Worm (Caenorhabditis elegans) whole organism, dauer: ENCODE measurements around the gene F09F9.5.

Experiments
- unc-62 ChIP-seq: sonication (generic microtip); optimal IDR thresholded peaks from 2 replicates; lab custom pipeline; 2017; ENCODE audit warnings: missing biosample characterization, missing genetic modification reagents, missing genetic modification characterization

The F09F9.5 gene

ce11 chrX:4120935-4121334 is 3.2 kb downstream of the F09F9.5 start, which contains the start of gene F09F9.3:
F09F9.3 (minus strand) TSS chrX:4121035.
- TF ChIP-seq unc-62: no peak

ce11 chrX:4123368-4123767 is 5.6 kb downstream of the F09F9.5 start:
- TF ChIP-seq unc-62: no peak

DNA sequence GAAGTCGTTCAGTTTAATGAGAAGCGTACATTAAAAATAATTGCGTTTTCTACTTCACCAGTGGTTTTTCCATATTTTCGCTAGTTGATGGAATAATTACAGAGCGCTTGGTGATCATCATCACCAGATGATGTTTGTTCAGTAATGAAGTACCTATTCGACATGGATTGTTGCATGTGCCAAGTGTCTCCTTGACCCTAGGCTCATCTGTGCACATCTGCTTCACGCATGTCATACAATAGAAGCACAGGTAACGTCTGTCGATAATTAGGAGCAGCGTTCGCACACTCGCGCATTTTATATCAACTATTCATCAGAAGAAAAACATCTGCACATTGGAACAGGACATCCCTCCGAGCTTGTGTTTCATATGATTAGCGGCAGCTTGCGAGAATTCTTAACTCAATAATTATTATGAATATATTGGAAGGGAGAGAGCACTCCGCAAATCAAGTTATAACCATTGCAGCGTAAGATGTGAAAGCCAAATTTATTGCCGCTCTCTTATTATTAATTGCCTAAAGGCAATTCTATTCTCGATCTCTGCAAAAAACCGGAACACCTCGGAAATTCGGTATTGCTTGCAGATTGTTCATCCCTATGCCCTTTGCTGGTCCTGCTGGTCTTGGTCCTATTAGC is 7.6 kb downstream of the F09F9.5 start:
- TF ChIP-seq unc-62: no peak

DNA sequence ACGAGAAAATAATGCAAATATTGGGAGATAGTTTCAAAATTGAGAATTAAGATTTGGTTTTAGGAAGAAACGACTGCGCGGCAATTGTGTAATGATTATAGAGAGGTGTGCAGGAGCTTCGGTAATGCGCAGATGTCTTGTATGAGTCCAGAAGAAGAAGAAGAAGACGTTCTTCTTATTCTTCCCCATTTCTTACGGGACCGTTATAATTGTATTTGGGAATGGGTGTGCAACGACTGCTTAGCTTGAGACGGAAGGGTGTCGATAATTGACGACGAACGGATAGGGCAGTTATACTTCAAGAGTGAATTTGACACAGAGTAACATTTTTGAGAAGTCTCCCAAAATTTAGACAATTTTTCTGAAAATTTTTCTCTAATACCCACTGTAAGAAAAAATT is 11.0 kb downstream of the F09F9.5 start:
- TF ChIP-seq unc-62: no peak

DNA sequence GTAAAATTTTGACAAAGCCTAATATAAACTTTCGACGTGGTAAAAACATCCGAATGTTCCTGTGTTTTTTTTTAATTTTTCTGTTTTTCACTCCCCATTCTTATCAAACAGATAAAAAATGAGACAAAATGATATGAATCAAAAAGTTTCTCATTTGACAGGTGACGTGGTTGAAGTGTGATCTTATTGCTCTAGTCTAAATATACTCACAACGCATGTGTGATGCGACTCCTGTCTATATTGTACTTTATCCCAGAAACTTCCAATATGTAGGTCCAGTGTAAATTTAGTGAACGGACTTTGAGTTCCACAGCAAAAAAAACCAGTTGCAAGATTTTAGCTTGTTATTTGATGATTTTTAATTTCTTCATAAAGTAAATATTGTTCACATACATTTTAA is 13.6 kb downstream of the F09F9.5 start:
- no peak for TF ChIP-seq unc-62

- TF ChIP-seq unc-62: no peak
These were observed 14.5 kb downstream of the F09F9.5 start for ce11 chrX:4132243-4132642.

- TF ChIP-seq unc-62: no peak
These were observed 15.7 kb downstream of the F09F9.5 start for ce11 chrX:4133378-4133777.

- no peak for TF ChIP-seq unc-62
These were observed 17.1 kb downstream of the F09F9.5 start, which contains the start of gene ZK470.2 for ce11 chrX:4134855-4135254. ZK470.2 (plus strand) TSS chrX:4135155.

ce11 chrX:4136547-4137311 is 19.0 kb downstream of the F09F9.5 start:
- TF ChIP-seq unc-62: no peak

- TF ChIP-seq unc-62: no peak
These were observed 19.9 kb downstream of the F09F9.5 start for ce11 chrX:4137452-4138164.

DNA sequence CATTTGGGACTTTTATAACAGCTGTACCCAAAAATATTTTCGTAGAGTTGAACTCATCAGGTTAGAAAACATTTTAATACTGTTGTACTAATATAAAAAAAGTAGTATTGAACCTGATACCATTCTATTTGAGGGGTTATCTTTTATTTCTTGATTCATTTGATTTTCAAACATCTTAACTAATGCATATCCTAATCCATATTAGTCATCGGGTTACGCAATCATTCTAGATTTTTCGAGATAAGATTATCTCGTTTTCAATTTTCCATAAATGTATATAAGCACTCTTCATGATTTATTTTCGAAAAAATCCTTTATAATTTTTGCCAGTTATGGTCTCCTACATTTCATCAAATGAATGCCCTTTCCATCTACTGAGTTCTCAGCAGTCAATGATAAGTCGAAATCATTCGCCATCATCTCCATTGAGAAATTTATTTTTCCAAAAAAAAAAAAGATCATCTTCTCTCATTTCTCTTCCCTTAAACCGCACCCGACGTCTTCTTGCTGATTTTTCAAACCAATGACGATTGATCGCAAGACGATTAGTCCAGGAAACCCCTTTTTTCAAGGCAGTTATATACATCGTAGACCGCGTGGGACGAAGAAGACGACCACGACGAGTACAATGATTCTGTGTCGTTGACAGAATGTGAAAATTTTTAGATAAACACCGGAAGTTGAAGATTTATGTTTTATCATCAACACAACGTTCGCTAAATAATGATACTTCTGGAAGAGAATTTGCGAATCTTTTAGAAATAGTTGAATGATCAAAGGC is 20.9 kb downstream of the F09F9.5 start:
- TF ChIP-seq unc-62: no peak

- TF ChIP-seq unc-62: no peak
These were observed 22.2 kb downstream of the F09F9.5 start, which contains the start of gene ZK470.4 for ce11 chrX:4139593-4140565. ZK470.4 (minus strand) TSS chrX:4139767.

ce11 chrX:4140755-4141417 is 23.2 kb downstream of the F09F9.5 start:
- no peak for TF ChIP-seq unc-62

DNA sequence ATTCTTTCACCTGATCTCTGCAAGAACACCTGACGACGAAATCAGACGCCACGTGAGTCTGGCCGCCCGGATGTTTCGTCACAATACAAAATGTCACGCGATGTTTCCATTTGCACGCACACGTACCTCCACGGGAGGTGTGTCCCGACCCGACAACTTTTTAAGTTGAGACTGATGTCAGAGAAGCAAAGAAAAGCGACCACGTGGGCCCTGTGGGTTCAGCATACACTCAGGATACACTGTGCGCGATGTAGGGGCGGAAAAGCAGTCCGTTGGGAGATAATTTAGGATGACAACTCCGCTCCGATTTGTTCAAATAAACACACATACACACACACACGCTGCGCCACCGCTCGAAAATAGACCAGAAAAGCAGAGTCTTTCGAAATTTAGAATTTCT is 24.5 kb downstream of the F09F9.5 start:
- TF ChIP-seq unc-62: no peak
